Fruit fly (Drosophila melanogaster) whole organism, adult: ENCODE data around the gene CG15878.
A peak's percentile ranks its signal among the peaks of the same experiment; 100 is the strongest.

Experiments
- CG7101 ChIP-seq: fragments of 200-800 bp; sonication (Bioruptor generic); optimal IDR thresholded peaks from 2 replicates; lab custom pipeline; 2018; ENCODE audit warnings: missing biosample characterization, mild to moderate bottlenecking, missing genetic modification characterization, moderate library complexity
- cic ChIP-seq: fragments of 200-800 bp; sonication (Bioruptor generic); optimal IDR thresholded peaks from 2 replicates; lab custom pipeline; 2017; ENCODE audit warnings: missing biosample characterization, mild to moderate bottlenecking, missing genetic modification characterization, moderate library complexity
- kay ChIP-seq: fragments of 200-800 bp; sonication (Bioruptor generic); peaks from one replicate; lab custom pipeline; 2016; ENCODE audit warnings: missing biosample characterization, missing genetic modification characterization, borderline replicate concordance
- ovo ChIP-seq: fragments of 200-800 bp; sonication (Bioruptor generic); optimal IDR thresholded peaks from 2 replicates; lab custom pipeline; 2016; ENCODE audit warnings: missing biosample characterization, missing genetic modification characterization

DNA sequence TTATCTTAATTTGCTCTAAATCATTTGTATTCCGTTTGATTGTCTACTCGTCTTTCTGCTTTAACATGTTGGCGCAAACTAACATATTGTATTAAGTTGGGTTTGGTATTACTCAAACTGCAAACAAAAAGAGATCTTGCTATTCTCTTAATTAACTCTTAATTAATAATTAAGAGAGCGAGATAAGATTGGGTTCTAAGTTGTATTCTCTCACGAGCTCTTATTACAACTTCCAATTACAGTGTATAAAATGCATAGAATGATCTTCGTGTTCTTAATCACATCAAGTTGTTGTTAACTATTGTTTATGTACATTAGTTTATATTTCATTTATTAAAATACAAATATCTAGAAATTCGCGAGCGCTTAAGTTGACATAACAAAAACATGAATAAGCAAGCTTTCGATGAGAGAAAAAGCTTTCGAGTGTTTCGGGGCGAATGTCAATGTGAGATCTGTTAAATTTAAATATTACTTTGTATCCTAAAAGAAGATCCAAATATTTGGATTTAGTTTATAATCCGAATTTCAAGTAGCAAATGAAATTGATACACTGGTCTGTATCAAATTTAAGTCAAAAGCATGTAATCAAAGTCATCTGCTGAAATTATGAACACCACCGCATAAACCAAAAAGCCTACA lies 41.3 kb downstream of the CG15878 start, which contains the start of gene CG5704:
- TF ChIP-seq CG7101 (tag; lab: Kevin White, UChicago), result no peak
- peak; percentile 77 for TF ChIP-seq kay
- TF ChIP-seq cic (GFP tag; lab: Kevin White, UChicago), result no peak
- TF ChIP-seq ovo, result no peak
